Worm (Caenorhabditis elegans) whole organism, young adult: ENCODE measurements around the gene mboa-4.

Experiments
- B0336.3 ChIP-seq: fragments of 200-800 bp; sonication (Bioruptor generic); IDR thresholded peaks from 2 replicates; pipeline ENCODE4 v1.3.6; 2022; ENCODE audit warnings: missing genetic modification characterization, missing compliant biosample characterization
- C17E4.6 ChIP-seq: fragments of 200-800 bp; sonication (Bioruptor generic); IDR thresholded peaks from 2 replicates; pipeline ENCODE4 v1.3.6; 2022; ENCODE audit warnings: missing genetic modification reagents, missing genetic modification characterization, missing compliant biosample characterization
- D2030.7 ChIP-seq: fragments of 200-800 bp; sonication (Bioruptor generic); IDR thresholded peaks from 2 replicates; pipeline ENCODE4 v1.3.6; 2022; ENCODE audit warnings: missing genetic modification reagents, missing genetic modification characterization, missing compliant biosample characterization
- F39B2.1 ChIP-seq: fragments of 200-800 bp; sonication (Bioruptor generic); IDR thresholded peaks from 2 replicates; pipeline ENCODE4 v1.3.6; 2022; ENCODE audit warnings: missing genetic modification reagents, missing genetic modification characterization, missing compliant biosample characterization
- F52B5.7 ChIP-seq: sonication (generic microtip); optimal IDR thresholded peaks from 2 replicates; lab custom pipeline; 2016; ENCODE audit warnings: mild to moderate bottlenecking, missing genetic modification characterization, missing compliant biosample characterization
- T07F8.4 ChIP-seq: sonication (generic microtip); optimal IDR thresholded peaks from 2 replicates; lab custom pipeline; 2016; ENCODE audit warnings: mild to moderate bottlenecking, missing genetic modification characterization, moderate library complexity, missing compliant biosample characterization
- Y53F4B.3 ChIP-seq: fragments of 200-800 bp; sonication (Bioruptor generic); IDR thresholded peaks from 2 replicates; pipeline ENCODE4 v1.3.6; 2022; ENCODE audit warnings: missing genetic modification reagents, missing genetic modification characterization, missing compliant biosample characterization
- Y53G8AR.9 ChIP-seq: fragments of 200-800 bp; sonication (Bioruptor generic); conservative IDR thresholded peaks from 2 replicates; pipeline ENCODE4 v1.3.6; 2022; ENCODE audit warnings: missing genetic modification reagents, missing genetic modification characterization, missing compliant biosample characterization
- Y56A3A.18 ChIP-seq: fragments of 200-800 bp; sonication (Bioruptor generic); IDR thresholded peaks from 2 replicates; pipeline ENCODE4 v1.3.6; 2022; ENCODE audit warnings: missing genetic modification reagents, missing genetic modification characterization, missing compliant biosample characterization
- ama-1 ChIP-seq, 3 experiments: fragments of 150-350 bp in 1 of 3; sonication (generic microtip) in 2 of 3; optimal IDR thresholded peaks; 2 replicates each; lab custom pipeline; 2014 to 2018; ENCODE audit warnings: missing biosample characterization in 2 of 3, missing genetic modification characterization in 2 of 3, missing genetic modification reagents in 2 of 3
- atf-7 ChIP-seq: sonication (generic microtip); optimal IDR thresholded peaks from 2 replicates; lab custom pipeline; 2017; ENCODE audit warnings: mild to moderate bottlenecking, missing genetic modification characterization, missing compliant biosample characterization
- attf-5 ChIP-seq: fragments of 200-800 bp; sonication (Bioruptor generic); optimal IDR thresholded peaks from 2 replicates; lab custom pipeline; 2018; ENCODE audit warnings: mild to moderate bottlenecking, missing genetic modification characterization, missing compliant biosample characterization
- attf-6 ChIP-seq: fragments of 200-800 bp; sonication (Bioruptor generic); IDR thresholded peaks from 2 replicates; pipeline ENCODE4 v1.3.6; 2022; ENCODE audit warnings: missing genetic modification reagents, missing genetic modification characterization, missing compliant biosample characterization
- cebp-1 ChIP-seq, 2 experiments: fragments of 200-800 bp in 1 of 2; sonication (Bioruptor generic) in 1 of 2; sonication (generic microtip) in 1 of 2; IDR thresholded peaks in 1 of 2; optimal IDR thresholded peaks in 1 of 2; 2 replicates each; pipeline versions ENCODE4 v1.3.6 to Lab custom; 2017 to 2022; ENCODE audit warnings: missing compliant biosample characterization in 2 of 2, missing genetic modification characterization in 2 of 2, mild to moderate bottlenecking in 1 of 2, missing genetic modification reagents in 1 of 2, moderate library complexity in 1 of 2
- cebp-2 ChIP-seq: fragments of 200-800 bp; sonication (Bioruptor generic); IDR thresholded peaks from 2 replicates; pipeline ENCODE4 v1.3.6; 2022; ENCODE audit warnings: missing genetic modification characterization, missing compliant biosample characterization
- ceh-79 ChIP-seq: sonication (generic microtip); optimal IDR thresholded peaks from 2 replicates; lab custom pipeline; 2017; ENCODE audit warnings: mild to moderate bottlenecking, missing genetic modification characterization, missing compliant biosample characterization
- dpff-1 ChIP-seq: sonication (generic microtip); optimal IDR thresholded peaks from 2 replicates; lab custom pipeline; 2017; ENCODE audit warnings: mild to moderate bottlenecking, missing genetic modification characterization, missing compliant biosample characterization
- dpl-1 ChIP-seq: fragments of 150-350 bp; optimal IDR thresholded peaks from 2 replicates; lab custom pipeline; 2014; ENCODE audit warnings: missing biosample characterization, missing genetic modification reagents, missing genetic modification characterization
- efl-1 ChIP-seq: fragments of 150-350 bp; optimal IDR thresholded peaks from 2 replicates; lab custom pipeline; 2014; ENCODE audit warnings: missing biosample characterization, missing genetic modification reagents, missing genetic modification characterization
- egrh-3 ChIP-seq: fragments of 200-800 bp; sonication (Bioruptor generic); IDR thresholded peaks from 2 replicates; pipeline ENCODE4 v1.3.6; 2022; ENCODE audit warnings: missing genetic modification reagents, missing genetic modification characterization, missing compliant biosample characterization
- ekl-4 ChIP-seq: fragments of 200-800 bp; sonication (Bioruptor generic); IDR thresholded peaks from 2 replicates; pipeline ENCODE4 v1.3.6; 2022; ENCODE audit warnings: missing genetic modification reagents, missing genetic modification characterization, missing compliant biosample characterization
- ets-4 ChIP-seq: fragments of 200-800 bp; sonication (Bioruptor generic); optimal IDR thresholded peaks from 2 replicates; lab custom pipeline; 2018; ENCODE audit warnings: mild to moderate bottlenecking, missing genetic modification characterization, missing compliant biosample characterization
- gei-17 ChIP-seq: fragments of 200-800 bp; sonication (Bioruptor generic); optimal IDR thresholded peaks from 2 replicates; lab custom pipeline; 2018; ENCODE audit warnings: mild to moderate bottlenecking, missing genetic modification characterization, missing compliant biosample characterization
- hlh-12 ChIP-seq: sonication (generic microtip); optimal IDR thresholded peaks from 2 replicates; lab custom pipeline; 2016; ENCODE audit warnings: missing genetic modification characterization, missing compliant biosample characterization
- lag-1 ChIP-seq: fragments of 200-800 bp; sonication (Bioruptor generic); IDR thresholded peaks from 2 replicates; pipeline ENCODE4 v1.3.6; 2022; ENCODE audit warnings: missing genetic modification reagents, missing genetic modification characterization, missing compliant biosample characterization
- let-526 ChIP-seq: fragments of 200-800 bp; sonication (Bioruptor generic); IDR thresholded peaks from 2 replicates; pipeline ENCODE4 v1.3.6; 2022; ENCODE audit warnings: missing genetic modification reagents, missing genetic modification characterization, missing compliant biosample characterization
- lin-26 ChIP-seq: fragments of 200-800 bp; sonication (Bioruptor generic); IDR thresholded peaks from 2 replicates; pipeline ENCODE4 v1.3.6; 2022; ENCODE audit warnings: missing genetic modification reagents, missing genetic modification characterization, missing compliant biosample characterization
- lin-54 ChIP-seq: fragments of 200-800 bp; sonication (Bioruptor generic); optimal IDR thresholded peaks from 2 replicates; lab custom pipeline; 2018; ENCODE audit warnings: mild to moderate bottlenecking, missing genetic modification characterization, missing compliant biosample characterization
- lir-1 ChIP-seq: fragments of 200-800 bp; sonication (Bioruptor generic); conservative IDR thresholded peaks from 2 replicates; pipeline ENCODE4 v1.3.6; 2022; ENCODE audit warnings: missing genetic modification reagents, missing genetic modification characterization, missing compliant biosample characterization
- lsl-1 ChIP-seq: fragments of 200-800 bp; sonication (Bioruptor generic); optimal IDR thresholded peaks from 2 replicates; lab custom pipeline; 2018; ENCODE audit warnings: mild to moderate bottlenecking, missing genetic modification characterization, moderate library complexity, missing compliant biosample characterization
- lsy-27 ChIP-seq: sonication (generic microtip); optimal IDR thresholded peaks from 2 replicates; lab custom pipeline; 2017; ENCODE audit warnings: missing genetic modification characterization, mild to moderate bottlenecking, missing compliant biosample characterization, antibody characterized with exemption, missing genotype, borderline replicate concordance; ENCODE audit not compliant: insufficient read depth
- madf-8 ChIP-seq: fragments of 200-800 bp; sonication (Bioruptor generic); conservative IDR thresholded peaks from 2 replicates; pipeline ENCODE4 v1.3.6; 2022; ENCODE audit warnings: missing genetic modification reagents, missing genetic modification characterization, missing compliant biosample characterization
- mel-28 ChIP-seq: sonication (generic microtip); optimal IDR thresholded peaks from 2 replicates; lab custom pipeline; 2016; ENCODE audit warnings: borderline replicate concordance, mild to moderate bottlenecking, missing genetic modification characterization, missing compliant biosample characterization
- nfya-2 ChIP-seq: fragments of 200-800 bp; sonication (Bioruptor generic); IDR thresholded peaks from 2 replicates; pipeline ENCODE4 v1.3.6; 2022; ENCODE audit warnings: missing genetic modification reagents, missing genetic modification characterization, missing compliant biosample characterization
- nhr-90 ChIP-seq: sonication (generic microtip); optimal IDR thresholded peaks from 2 replicates; lab custom pipeline; 2016; ENCODE audit warnings: missing genotype, mild to moderate bottlenecking, missing genetic modification characterization, missing compliant biosample characterization
- rec-8 ChIP-seq, 2 experiments: sonication (generic microtip); optimal IDR thresholded peaks; 2 replicates each; lab custom pipeline; 2016; ENCODE audit warnings: mild to moderate bottlenecking in 2 of 2, missing genetic modification characterization in 2 of 2, missing genetic modification reagents in 2 of 2, missing genotype in 2 of 2, missing biosample characterization in 1 of 2, missing compliant biosample characterization in 1 of 2, moderate library complexity in 1 of 2
- snpc-3.4 ChIP-seq: sonication (generic microtip); optimal IDR thresholded peaks from 2 replicates; lab custom pipeline; 2017; ENCODE audit warnings: missing genetic modification characterization, mild to moderate bottlenecking, missing compliant biosample characterization, antibody characterized with exemption, moderate library complexity, missing genotype, missing genetic modification reagents
- snpc-4 ChIP-seq, 5 experiments: fragments of 150-350 bp in 1 of 5; sonication (generic microtip) in 4 of 5; optimal IDR thresholded peaks; 2 replicates each; lab custom pipeline; 2014 to 2018; ENCODE audit warnings: missing genetic modification characterization in 5 of 5, missing biosample characterization in 3 of 5, antibody characterized with exemption in 2 of 5, mild to moderate bottlenecking in 2 of 5, missing compliant biosample characterization in 2 of 5, missing genotype in 2 of 5, moderate library complexity in 2 of 5, missing genetic modification reagents in 1 of 5
- unc-62 ChIP-seq: fragments of 150-350 bp; optimal IDR thresholded peaks from 2 replicates; lab custom pipeline; 2014; ENCODE audit warnings: missing biosample characterization, missing genetic modification reagents, missing genetic modification characterization
- xnd-1 ChIP-seq: sonication (generic microtip); optimal IDR thresholded peaks from 2 replicates; lab custom pipeline; 2016; ENCODE audit warnings: missing genotype, missing genetic modification reagents, missing genetic modification characterization, missing compliant biosample characterization
- zim-3 ChIP-seq: sonication (generic microtip); optimal IDR thresholded peaks from 2 replicates; lab custom pipeline; 2017; ENCODE audit warnings: mild to moderate bottlenecking, missing genetic modification characterization, moderate library complexity, missing compliant biosample characterization
- ztf-18 ChIP-seq: sonication (generic microtip); optimal IDR thresholded peaks from 2 replicates; lab custom pipeline; 2016; ENCODE audit warnings: missing genotype, mild to moderate bottlenecking, missing genetic modification characterization, missing compliant biosample characterization
- ztf-25 ChIP-seq: fragments of 200-800 bp; sonication (Bioruptor generic); IDR thresholded peaks from 2 replicates; pipeline ENCODE4 v1.3.6; 2022; ENCODE audit warnings: missing genetic modification reagents, missing genetic modification characterization, missing compliant biosample characterization

The mboa-4 gene

DNA sequence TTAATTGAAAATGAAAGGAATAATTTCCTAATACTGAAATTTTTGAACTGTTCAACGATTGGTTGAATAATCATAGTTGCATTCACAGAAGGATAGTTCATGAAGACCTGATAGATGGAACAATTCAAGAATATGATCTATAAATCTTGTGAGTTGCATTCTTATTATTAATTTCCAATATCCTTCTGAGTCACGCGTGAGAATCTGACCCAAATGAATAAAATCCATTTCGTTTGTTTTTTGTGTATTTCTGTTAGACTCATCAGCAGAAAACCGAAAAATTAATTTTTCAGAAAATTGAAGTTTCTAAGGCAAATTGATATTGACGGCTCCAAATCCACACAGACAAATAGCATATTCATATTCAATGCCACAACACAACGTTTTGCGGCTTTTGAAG is 29.6 kb upstream of the mboa-4 start, which contains the start of gene fbxb-79:
fbxb-79 (minus strand) TSS at position 101 of the 400 bp plus-strand sequence.
- TF ChIP-seq snpc-3.4 (tag; lab: Kevin White, UChicago) (no peak), atf-7 (tag; lab: Kevin White, UChicago) (no peak), lsl-1 (no peak), nhr-90 (no peak), efl-1 (GFP tag; lab: Kevin White, UChicago) (no peak), dpff-1 (tag; lab: Kevin White, UChicago) (no peak), madf-8 (no peak)

DNA sequence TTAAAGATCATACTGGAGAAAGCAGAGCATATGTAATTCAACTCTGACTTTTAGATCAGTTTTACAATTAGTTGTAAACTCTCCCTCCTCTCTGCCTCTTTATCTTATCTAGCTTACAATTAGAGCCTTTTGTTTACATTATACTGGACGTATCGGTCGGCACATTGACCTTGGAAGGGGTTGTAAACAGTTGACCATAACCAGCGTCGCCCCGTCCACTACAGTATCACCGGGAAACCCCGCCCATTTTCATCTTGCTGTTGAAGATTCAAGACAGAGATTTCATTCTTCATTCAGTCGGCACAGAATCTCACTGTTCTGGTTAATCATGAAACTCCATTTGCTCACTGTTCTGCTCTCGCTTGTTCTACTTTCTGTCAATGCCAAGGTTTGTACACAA is 26.9 kb upstream of the mboa-4 start, which contains the start of gene sdz-27:
sdz-27 (plus strand) TSS at position 301 of the 400 bp plus-strand sequence.
- TF ChIP-seq rec-8 (tag; optimal IDR thresholded peaks at IDR 0.05; lab: Kevin White, UChicago) (no peak), B0336.3 (GFP tag; lab: Robert Waterston, UW) (no peak), nhr-90 (no peak), lir-1 (GFP tag; lab: Robert Waterston, UW) (no peak), T07F8.4 (tag; lab: Kevin White, UChicago) (no peak), F39B2.1 (no peak), lin-54 (GFP tag; lab: Kevin White, UChicago) (no peak), unc-62 (GFP tag; lab: Kevin White, UChicago) (no peak), xnd-1 (tag; lab: Kevin White, UChicago) (no peak), egrh-3 (GFP tag; lab: Robert Waterston, UW) (no peak), attf-6 (GFP tag; lab: Robert Waterston, UW) (no peak), Y53F4B.3 (GFP tag; lab: Robert Waterston, UW) (no peak), lin-26 (no peak), ama-1 (optimal IDR thresholded peaks at IDR 0.05; lab: Kevin White, UChicago) (no peak), ama-1 (GFP tag; optimal IDR thresholded peaks at IDR 0.05; lab: Kevin White, UChicago) (no peak), mel-28 (tag; lab: Kevin White, UChicago) (no peak), ceh-79 (tag; lab: Kevin White, UChicago) (no peak), lag-1 (GFP tag; lab: Robert Waterston, UW) (no peak), attf-5 (GFP tag; lab: Kevin White, UChicago) (no peak), ets-4 (GFP tag; lab: Kevin White, UChicago) (no peak), F52B5.7 (tag; lab: Kevin White, UChicago) (no peak)

DNA sequence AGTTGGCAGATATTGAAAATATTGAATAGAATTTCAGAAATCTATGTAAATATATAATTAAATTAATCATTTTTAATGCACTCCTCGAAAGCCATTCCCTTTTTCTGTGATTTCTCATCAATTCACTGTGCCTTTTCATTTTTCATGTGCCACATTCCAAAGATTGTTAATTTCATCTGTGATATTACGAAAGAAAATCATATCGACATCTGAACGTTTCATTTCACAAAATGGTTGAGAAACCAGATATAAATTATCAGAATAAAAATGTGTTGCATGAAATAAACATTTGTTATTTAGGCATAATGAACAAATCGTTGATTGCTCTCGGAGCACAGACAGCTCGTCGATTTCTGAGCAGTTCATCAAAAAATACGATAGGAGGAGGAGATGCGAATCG is 24.2 kb upstream of the mboa-4 start, which contains the start of gene nuaf-3:
nuaf-3 (plus strand) TSS at position 301 of the 400 bp plus-strand sequence.
- no peak for TF ChIP-seq D2030.7
- no peak for TF ChIP-seq cebp-1 (GFP tag; IDR thresholded peaks at IDR 0.05; lab: Robert Waterston, UW)
- TF ChIP-seq cebp-1 (tag; optimal IDR thresholded peaks at IDR 0.05; lab: Kevin White, UChicago) = peak; percentile 0

DNA sequence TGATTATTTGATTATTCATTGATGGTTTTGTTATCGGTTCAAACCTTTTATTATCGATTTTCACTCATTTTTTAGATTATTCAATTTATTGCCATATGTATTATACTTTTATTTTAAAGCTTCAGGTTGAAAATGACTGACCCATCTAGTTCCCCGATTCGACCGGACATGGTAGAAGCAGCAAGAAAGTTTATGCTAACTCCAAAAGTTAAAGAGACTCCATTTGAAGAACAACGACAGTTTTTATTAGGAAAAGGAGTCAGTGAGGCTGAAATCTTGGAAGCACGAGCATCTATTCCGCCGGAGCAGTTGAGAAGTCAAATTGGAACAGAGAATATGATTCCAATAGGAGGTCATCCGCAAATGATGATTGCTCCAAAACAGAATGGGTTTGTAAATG is 23.2 kb upstream of the mboa-4 start, which contains the start of gene prx-14:
prx-14 (plus strand) TSS at position 120 of the 400 bp plus-strand sequence.
- TF ChIP-seq ekl-4 (0 out of 2 replicates have a peak, but pooled peaks have one; percentile 7), cebp-2 (GFP tag; lab: Robert Waterston, UW) (no peak), Y56A3A.18 (GFP tag; lab: Robert Waterston, UW) (0 out of 2 replicates have a peak, but pooled peaks have one; percentile 31), ztf-25 (GFP tag; lab: Robert Waterston, UW) (no peak), let-526 (GFP tag; lab: Robert Waterston, UW) (no peak), B0336.3 (GFP tag; lab: Robert Waterston, UW) (peak; percentile 67), snpc-4 (GFP tag; optimal IDR thresholded peaks at IDR 0.05; lab: Kevin White, UChicago) (no peak), snpc-4 (tag; optimal IDR thresholded peaks at IDR 0.05; lab: Kevin White, UChicago) (no peak), Y53G8AR.9 (peak; percentile 60), dpl-1 (no peak), nfya-2 (GFP tag; lab: Robert Waterston, UW) (no peak), hlh-12 (tag; lab: Kevin White, UChicago) (no peak), gei-17 (GFP tag; lab: Kevin White, UChicago) (peak; percentile 2), rec-8 (tag; optimal IDR thresholded peaks at IDR 0.05; lab: Kevin White, UChicago) (no peak), zim-3 (tag; lab: Kevin White, UChicago) (no peak), ztf-18 (tag; lab: Kevin White, UChicago) (no peak), lsy-27 (tag; lab: Kevin White, UChicago) (no peak), C17E4.6 (GFP tag; lab: Robert Waterston, UW) (0 out of 2 replicates have a peak, but pooled peaks have one; percentile 42)
